Worm (Caenorhabditis elegans) whole organism, L4/young adult: ENCODE data around the gene ZK1320.5.

Source experiments
- W03F9.2 ChIP-seq: fragments of 150-350 bp; optimal IDR thresholded peaks from 2 replicates; lab custom pipeline; 2014; ENCODE audit warnings: missing biosample characterization, missing genetic modification characterization
- him-1 ChIP-seq: sonication (generic microtip); optimal IDR thresholded peaks from 2 replicates; lab custom pipeline; 2016; ENCODE audit warnings: missing genotype, missing genetic modification reagents, missing genetic modification characterization, missing compliant biosample characterization

DNA sequence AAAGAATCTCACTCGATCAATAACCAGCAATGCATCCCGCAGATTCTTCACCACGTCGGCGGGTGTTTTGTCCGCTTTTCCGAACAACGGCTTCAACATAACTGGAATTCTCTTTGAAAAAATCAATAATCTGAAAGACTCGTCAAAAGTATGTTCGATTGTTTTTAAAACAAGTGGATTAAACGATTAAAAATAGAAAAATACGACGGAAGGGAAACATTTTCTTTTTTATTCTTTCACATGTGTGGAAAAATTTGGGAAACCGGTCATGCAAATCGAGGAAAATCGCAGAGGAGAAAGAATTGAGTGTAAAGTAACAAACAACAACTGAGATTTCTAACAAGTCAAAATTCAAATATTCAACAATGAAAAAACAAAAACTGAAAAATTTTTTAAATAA is 38.1 kb upstream of the ZK1320.5 start, which contains the start of gene mop-25.2:
- TF ChIP-seq him-1 (tag; lab: Kevin White, UChicago) = no peak
- no peak for TF ChIP-seq W03F9.2 (tag; lab: Kevin White, UChicago)
